Fruit fly (Drosophila melanogaster): ENCODE measurements around the gene SmB.

Gene SmB

DNA sequence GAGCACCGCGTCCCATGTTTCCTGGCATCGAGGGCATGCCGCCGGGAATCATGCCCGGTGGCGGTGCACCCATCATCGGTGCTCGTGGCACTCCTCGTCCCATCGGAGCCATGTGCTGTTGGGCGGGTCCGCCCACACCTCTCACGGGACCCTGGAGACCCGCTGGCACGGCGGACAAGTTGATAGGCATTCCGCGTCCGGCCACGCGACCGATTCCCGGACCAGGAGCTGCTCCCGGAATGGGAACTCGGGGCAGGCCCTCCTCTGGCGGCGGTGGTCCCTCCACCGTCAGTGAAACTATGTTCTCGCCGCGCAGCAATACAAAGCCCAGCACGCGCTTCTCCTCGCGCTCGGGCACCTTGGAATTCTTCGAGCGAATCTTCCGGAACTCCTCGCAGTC lies 828 bp downstream of the SmB start (continued):
- TF ChIP-seq slp2 (GFP tag; optimal IDR thresholded peaks at IDR 0.05) (no peak), CG13624 (GFP tag; optimal IDR thresholded peaks at IDR 0.05) (no peak), Meics (GFP tag; optimal IDR thresholded peaks at IDR 0.05) (no peak), dati (GFP tag; IDR thresholded peaks at IDR 0.05) (no peak), Nf-YB (GFP tag; optimal IDR thresholded peaks at IDR 0.05) (no peak), CG14014 (GFP tag; IDR thresholded peaks at IDR 0.05) (no peak), CG9609 (GFP tag; optimal IDR thresholded peaks at IDR 0.05) (no peak), vvl (GFP tag; IDR thresholded peaks at IDR 0.05) (no peak), CG18619 (GFP tag; optimal IDR thresholded peaks at IDR 0.05) (no peak), H2.0 (GFP tag; IDR thresholded peaks at IDR 0.05) (no peak), nerfin-1 (tag; optimal IDR thresholded peaks at IDR 0.05) (no peak), CG14965 (GFP tag; optimal IDR thresholded peaks at IDR 0.05; ENCODE audit: borderline replicate concordance) (peak; percentile 6), CG15073 (GFP tag; optimal IDR thresholded peaks at IDR 0.05) (no peak), CG2129 (GFP tag; IDR thresholded peaks at IDR 0.05; ENCODE audit: partially characterized antibody) (no peak), Deaf1 (tag; optimal IDR thresholded peaks at IDR 0.05) (no peak), BtbVII (GFP tag; optimal IDR thresholded peaks at IDR 0.05) (no peak), vnd (GFP tag; IDR thresholded peaks at IDR 0.05; ENCODE audit: partially characterized antibody) (no peak), CG31365 (tag; optimal IDR thresholded peaks at IDR 0.05) (no peak), CG3995 (GFP tag; optimal IDR thresholded peaks at IDR 0.05) (no peak), CG18011 (GFP tag; optimal IDR thresholded peaks at IDR 0.05) (no peak), Oaz (GFP tag; IDR thresholded peaks at IDR 0.05) (no peak), CHES-1-like (GFP tag; optimal IDR thresholded peaks at IDR 0.05) (no peak), CG14441 (GFP tag; IDR thresholded peaks at IDR 0.05) (no peak), dan (GFP tag; IDR thresholded peaks at IDR 0.05) (no peak), grau (tag; optimal IDR thresholded peaks at IDR 0.05) (no peak), Dref (GFP tag; IDR thresholded peaks at IDR 0.05) (0 out of 2 replicates have a peak, but pooled peaks have one; percentile 6), CG9437 (GFP tag; optimal IDR thresholded peaks at IDR 0.05) (no peak)

DNA sequence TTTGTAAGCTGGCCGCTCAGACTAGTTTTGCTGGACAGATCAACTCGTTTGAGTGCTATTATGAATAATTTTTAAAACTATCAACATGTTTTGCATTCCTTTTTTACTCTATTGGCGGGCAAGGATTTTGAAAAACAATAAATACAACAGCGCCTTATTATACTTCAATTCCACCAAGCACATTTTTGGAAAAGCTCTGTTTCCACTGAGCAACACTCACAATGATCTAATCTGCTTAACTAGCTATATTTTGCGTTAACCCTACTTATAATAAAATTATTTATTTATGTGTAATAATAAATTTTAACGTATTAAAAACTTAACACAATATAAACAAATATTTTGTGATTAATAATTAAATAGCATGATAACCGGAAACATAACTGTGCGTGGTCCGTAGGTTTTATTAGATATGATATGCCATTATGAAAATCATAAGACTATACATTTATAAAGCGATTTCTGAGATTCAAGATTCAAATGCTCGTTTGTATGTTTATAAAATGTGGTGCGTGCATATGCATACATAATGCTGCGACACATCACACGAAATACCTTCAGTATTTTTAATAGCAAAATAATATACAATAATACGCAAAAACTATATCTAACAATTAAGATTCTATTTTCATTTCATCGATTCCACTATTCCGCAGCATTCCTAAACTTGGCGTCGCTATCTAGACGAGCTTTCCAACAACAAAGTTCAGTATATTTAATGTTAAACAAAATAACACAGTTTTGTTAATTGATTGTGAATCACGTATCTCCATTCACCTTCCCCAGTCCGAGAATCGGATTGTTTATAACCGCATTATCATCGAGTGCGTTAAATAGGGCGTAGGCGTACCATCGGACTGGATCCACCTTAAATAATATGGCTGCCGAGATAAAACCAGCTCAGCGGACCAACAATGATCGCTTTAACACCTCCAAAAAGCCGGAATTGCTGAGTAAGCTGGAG lies 3.5 kb downstream of the SmB start, which contains the start of the genes pie and Wdfy2:
pie (minus strand) TSS at position 138 of the 964 bp plus-strand sequence.
Wdfy2 (plus strand) TSS at position 649 of the 964 bp plus-strand sequence.
- TF ChIP-seq ken (GFP tag; IDR thresholded peaks at IDR 0.05): no peak
- no peak for TF ChIP-seq croc (GFP tag; conservative IDR thresholded peaks at IDR 0.05)
- no peak for TF ChIP-seq CG4707 (GFP tag; optimal IDR thresholded peaks at IDR 0.05)
- TF ChIP-seq crol (GFP tag; IDR thresholded peaks at IDR 0.05): no peak
- TF ChIP-seq CG18262 (tag; optimal IDR thresholded peaks at IDR 0.05): peak; percentile 31
- TF ChIP-seq CG2116 (GFP tag; optimal IDR thresholded peaks at IDR 0.05): peak; percentile 77
- TF ChIP-seq Mes4 (GFP tag; optimal IDR thresholded peaks at IDR 0.05): no peak
- TF ChIP-seq CG8924 (tag; optimal IDR thresholded peaks at IDR 0.05): peak; percentile 10
- TF ChIP-seq pfk (GFP tag; optimal IDR thresholded peaks at IDR 0.05): peak; percentile 80
- peak; percentile 28 for TF ChIP-seq CoRest (tag; optimal IDR thresholded peaks at IDR 0.05)
- TF ChIP-seq trem (tag; optimal IDR thresholded peaks at IDR 0.05): peak; percentile 4
- no peak for TF ChIP-seq CG42726 (GFP tag; IDR thresholded peaks at IDR 0.05; ENCODE audit: partially characterized antibody)
- TF ChIP-seq CG1024 (GFP tag; IDR thresholded peaks at IDR 0.05): peak; percentile 89
- peak; percentile 12; the same call in 1 of the 2 replicates for TF ChIP-seq vvl (GFP tag; IDR thresholded peaks at IDR 0.05)
- TF ChIP-seq MBD-R2 (GFP tag; IDR thresholded peaks at IDR 0.05): peak; percentile 40; the same call in 1 of the 2 replicates
- TF ChIP-seq row (GFP tag; IDR thresholded peaks at IDR 0.05): peak; percentile 77
- TF ChIP-seq CG7786 (GFP tag; optimal IDR thresholded peaks at IDR 0.05): no peak
- no peak for TF ChIP-seq MTF-1 (GFP tag; optimal IDR thresholded peaks at IDR 0.05; ENCODE audit: borderline replicate concordance)
- peak in 1 of 2 experiments; percentile 88 for TF ChIP-seq Eip74EF (GFP tag; optimal IDR thresholded peaks at IDR 0.05)
- TF ChIP-seq repo (GFP tag; optimal IDR thresholded peaks at IDR 0.05): no peak
- TF ChIP-seq Dp (GFP tag; optimal IDR thresholded peaks at IDR 0.05): peak; percentile 73
- peak; percentile 2 for TF ChIP-seq nerfin-1 (tag; optimal IDR thresholded peaks at IDR 0.05)
- no peak for TF ChIP-seq CG12769 (tag; optimal IDR thresholded peaks at IDR 0.05)
- no peak for TF ChIP-seq CG10462 (GFP tag; optimal IDR thresholded peaks at IDR 0.05)
